Fruit fly (Drosophila melanogaster): ENCODE data around the gene CG13877.

Gene CG13877

dm6 chr3L:199050-199745 lies 18.7 kb upstream of the CG13877 start (continued):
- peak; percentile 42 for TF ChIP-seq Dad (GFP tag; optimal IDR thresholded peaks at IDR 0.05)
- no peak for TF ChIP-seq CG6765 (GFP tag; optimal IDR thresholded peaks at IDR 0.05)
- no peak for TF ChIP-seq CG3163 (GFP tag; optimal IDR thresholded peaks at IDR 0.05)
- TF ChIP-seq sisA (GFP tag; IDR thresholded peaks at IDR 0.05) = 0 out of 2 replicates have a peak, but pooled peaks have one; percentile 14
- no peak for TF ChIP-seq pnt (GFP tag; optimal IDR thresholded peaks at IDR 0.05)
- peak; percentile 31; the same call in 2 of the 3 replicates for TF ChIP-seq CG16813 (GFP tag; IDR thresholded peaks at IDR 0.05; ENCODE audit: partially characterized antibody)
- peak; percentile 15; the same call in 1 of the 2 replicates for TF ChIP-seq CG10366 (GFP tag; IDR thresholded peaks at IDR 0.05)
- peak; percentile 18 for TF ChIP-seq CG2875 (GFP tag; optimal IDR thresholded peaks at IDR 0.05)
- TF ChIP-seq Bdp1 (GFP tag; optimal IDR thresholded peaks at IDR 0.05) = no peak
- peak; percentile 99 for TF ChIP-seq CG1832 (GFP tag; optimal IDR thresholded peaks at IDR 0.05)
- peak; percentile 42 for TF ChIP-seq Adf1 (GFP tag; IDR thresholded peaks at IDR 0.05)
- TF ChIP-seq pum (GFP tag; optimal IDR thresholded peaks at IDR 0.05) = peak; percentile 32
- TF ChIP-seq CG31365 (tag; optimal IDR thresholded peaks at IDR 0.05) = peak; percentile 70
- no peak for TF ChIP-seq her (GFP tag; optimal IDR thresholded peaks at IDR 0.05)
- no peak for TF ChIP-seq CG4854 (GFP tag; optimal IDR thresholded peaks at IDR 0.05)
- peak; percentile 51 for TF ChIP-seq wor (GFP tag; IDR thresholded peaks at IDR 0.05)
- TF ChIP-seq CG10959 (GFP tag; IDR thresholded peaks at IDR 0.05) = no peak
- peak; percentile 46 for TF ChIP-seq CG3847 (GFP tag; IDR thresholded peaks at IDR 0.05)
- TF ChIP-seq CG5180 (GFP tag; optimal IDR thresholded peaks at IDR 0.05) = no peak
- no peak for TF ChIP-seq NC2β (GFP tag; optimal IDR thresholded peaks at IDR 0.05)
- TF ChIP-seq nerfin-2 (GFP tag; IDR thresholded peaks at IDR 0.05; ENCODE audit: partially characterized antibody) = peak; percentile 27; the same call in 1 of the 2 replicates
- TF ChIP-seq Dek (tag; optimal IDR thresholded peaks at IDR 0.05) = peak; percentile 35
- no peak for TF ChIP-seq ham (GFP tag; IDR thresholded peaks at IDR 0.05)
- no peak for TF ChIP-seq CG10543 (GFP tag; optimal IDR thresholded peaks at IDR 0.05)
- TF ChIP-seq CG1647 (GFP tag; optimal IDR thresholded peaks at IDR 0.05) = peak; percentile 31
- no peak for TF ChIP-seq cato (GFP tag; optimal IDR thresholded peaks at IDR 0.05; ENCODE audit: borderline replicate concordance)
- TF ChIP-seq pb (GFP tag; optimal IDR thresholded peaks at IDR 0.05) = no peak
- no peak for TF ChIP-seq CG2889 (GFP tag; IDR thresholded peaks at IDR 0.05)
- TF ChIP-seq CG8765 (GFP tag; IDR thresholded peaks at IDR 0.05) = 0 out of 2 replicates have a peak, but pooled peaks have one; percentile 18
- peak; percentile 21; the same call in 1 of the 2 replicates for TF ChIP-seq Ada2b (GFP tag; IDR thresholded peaks at IDR 0.05)
- TF ChIP-seq Xbp1 (GFP tag; optimal IDR thresholded peaks at IDR 0.05) = no peak
- 0 out of 2 replicates have a peak, but pooled peaks have one; percentile 8 for TF ChIP-seq danr (GFP tag; IDR thresholded peaks at IDR 0.05)
- TF ChIP-seq CG18011 (GFP tag; optimal IDR thresholded peaks at IDR 0.05) = peak; percentile 100
- TF ChIP-seq ttk (GFP tag; IDR thresholded peaks at IDR 0.05) = peak; percentile 91
- no peak for TF ChIP-seq yki (optimal IDR thresholded peaks at IDR 0.05)
- TF ChIP-seq rib (GFP tag; IDR thresholded peaks at IDR 0.05) = peak; percentile 33; the same call in 1 of the 2 replicates
- TF ChIP-seq hkb (optimal IDR thresholded peaks at IDR 0.05) = no peak
- 0 out of 2 replicates have a peak, but pooled peaks have one; percentile 33 for TF ChIP-seq hkb (GFP tag; IDR thresholded peaks at IDR 0.05)
- TF ChIP-seq sd (tag; optimal IDR thresholded peaks at IDR 0.05) = no peak
- TF ChIP-seq CG9797 (GFP tag; optimal IDR thresholded peaks at IDR 0.05) = peak; percentile 13
- peak; percentile 55; the same call in 1 of the 2 replicates for TF ChIP-seq CG32532 (GFP tag; IDR thresholded peaks at IDR 0.05)
- peak; percentile 78 for TF ChIP-seq Opbp (GFP tag; IDR thresholded peaks at IDR 0.05; ENCODE audit: partially characterized antibody)
- peak; percentile 33; the same call in 2 of the 3 replicates for TF ChIP-seq CG34224 (GFP tag; IDR thresholded peaks at IDR 0.05; ENCODE audit: partially characterized antibody)
- no peak for TF ChIP-seq CG6683 (GFP tag; optimal IDR thresholded peaks at IDR 0.05)
- peak; percentile 5 for TF ChIP-seq tx (GFP tag; optimal IDR thresholded peaks at IDR 0.05)
- no peak for TF ChIP-seq gem (tag; optimal IDR thresholded peaks at IDR 0.05)
- no peak for TF ChIP-seq Hr3 (GFP tag; optimal IDR thresholded peaks at IDR 0.05)
- peak; percentile 93 for TF ChIP-seq CG12659 (GFP tag; optimal IDR thresholded peaks at IDR 0.05)
- no peak for TF ChIP-seq CG1602 (GFP tag; optimal IDR thresholded peaks at IDR 0.05)
- no peak for TF ChIP-seq eyg (GFP tag; optimal IDR thresholded peaks at IDR 0.05)
